Worm (Caenorhabditis elegans) whole organism, young adult: ENCODE data around the gene nhr-183.
A peak's percentile ranks its signal among the peaks of the same experiment; 100 is the strongest.

Experiments used
- F23B12.7 ChIP-seq: sonication (generic microtip); optimal IDR thresholded peaks from 2 replicates; lab custom pipeline; 2017; ENCODE audit warnings: missing genetic modification characterization, mild to moderate bottlenecking, missing compliant biosample characterization, antibody characterized with exemption, moderate library complexity; ENCODE audit not compliant: insufficient read depth
- F52B5.7 ChIP-seq: sonication (generic microtip); optimal IDR thresholded peaks from 2 replicates; lab custom pipeline; 2016; ENCODE audit warnings: mild to moderate bottlenecking, missing genetic modification characterization, missing compliant biosample characterization
- F55B11.4 ChIP-seq: sonication (generic microtip); optimal IDR thresholded peaks from 2 replicates; lab custom pipeline; 2016; ENCODE audit warnings: missing compliant biosample characterization, missing genetic modification characterization, borderline replicate concordance; ENCODE audit not compliant: insufficient read depth
- F57A8.1 ChIP-seq: fragments of 200-800 bp; sonication (Bioruptor generic); optimal IDR thresholded peaks from 2 replicates; lab custom pipeline; 2018; ENCODE audit warnings: mild to moderate bottlenecking, missing genetic modification characterization, moderate library complexity, missing compliant biosample characterization
- Y53F4B.3 ChIP-seq: fragments of 200-800 bp; sonication (Bioruptor generic); IDR thresholded peaks from 2 replicates; pipeline ENCODE4 v1.3.6; 2022; ENCODE audit warnings: missing genetic modification reagents, missing genetic modification characterization, missing compliant biosample characterization
- Y79H2A.3 ChIP-seq: fragments of 200-800 bp; sonication (Bioruptor generic); conservative IDR thresholded peaks from 2 replicates; pipeline ENCODE4 v1.3.6; 2022; ENCODE audit warnings: missing genetic modification reagents, missing genetic modification characterization, missing compliant biosample characterization
- aptf-3 ChIP-seq: fragments of 200-800 bp; sonication (Bioruptor generic); IDR thresholded peaks from 2 replicates; pipeline ENCODE4 v1.3.6; 2022; ENCODE audit warnings: missing genetic modification characterization, missing compliant biosample characterization
- atf-7 ChIP-seq: sonication (generic microtip); optimal IDR thresholded peaks from 2 replicates; lab custom pipeline; 2017; ENCODE audit warnings: mild to moderate bottlenecking, missing genetic modification characterization, missing compliant biosample characterization
- attf-3 ChIP-seq: fragments of 200-800 bp; sonication (Bioruptor generic); conservative IDR thresholded peaks from 2 replicates; pipeline ENCODE4 v1.3.6; 2022; ENCODE audit warnings: missing genetic modification reagents, missing genetic modification characterization, missing compliant biosample characterization
- attf-5 ChIP-seq: fragments of 200-800 bp; sonication (Bioruptor generic); optimal IDR thresholded peaks from 2 replicates; lab custom pipeline; 2018; ENCODE audit warnings: mild to moderate bottlenecking, missing genetic modification characterization, missing compliant biosample characterization
- cebp-1 ChIP-seq, 2 experiments: fragments of 200-800 bp in 1 of 2; sonication (Bioruptor generic) in 1 of 2; sonication (generic microtip) in 1 of 2; IDR thresholded peaks in 1 of 2; optimal IDR thresholded peaks in 1 of 2; 2 replicates each; pipeline versions ENCODE4 v1.3.6 to Lab custom; 2017 to 2022; ENCODE audit warnings: missing compliant biosample characterization in 2 of 2, missing genetic modification characterization in 2 of 2, mild to moderate bottlenecking in 1 of 2, missing genetic modification reagents in 1 of 2, moderate library complexity in 1 of 2
- ceh-40 ChIP-seq: fragments of 200-800 bp; sonication (Bioruptor generic); IDR thresholded peaks from 2 replicates; pipeline ENCODE4 v1.3.6; 2022; ENCODE audit warnings: missing genetic modification characterization, missing compliant biosample characterization
- dox-1 ChIP-seq: fragments of 200-800 bp; sonication (Bioruptor generic); IDR thresholded peaks from 2 replicates; pipeline ENCODE4 v1.3.6; 2022; ENCODE audit warnings: missing genetic modification reagents, missing genetic modification characterization, missing compliant biosample characterization
- him-1 ChIP-seq: sonication (generic microtip); optimal IDR thresholded peaks from 2 replicates; lab custom pipeline; 2016; ENCODE audit warnings: missing genotype, missing genetic modification reagents, missing genetic modification characterization, missing compliant biosample characterization
- hmg-1.2 ChIP-seq: fragments of 200-800 bp; sonication (Bioruptor generic); IDR thresholded peaks from 2 replicates; pipeline ENCODE4 v1.3.6; 2022; ENCODE audit warnings: missing genetic modification reagents, missing genetic modification characterization, missing compliant biosample characterization
- hrde-1 ChIP-seq: sonication (generic microtip); optimal IDR thresholded peaks from 2 replicates; lab custom pipeline; 2016; ENCODE audit warnings: missing genetic modification characterization, mild to moderate bottlenecking, missing compliant biosample characterization, moderate library complexity, missing genotype, missing genetic modification reagents, borderline replicate concordance
- let-607 ChIP-seq, 2 experiments: fragments of 200-800 bp in 1 of 2; sonication (Bioruptor generic) in 1 of 2; sonication (generic microtip) in 1 of 2; optimal IDR thresholded peaks; 2 replicates each; lab custom pipeline; 2016 to 2018; ENCODE audit warnings: mild to moderate bottlenecking in 2 of 2, missing compliant biosample characterization in 2 of 2, missing genetic modification characterization in 2 of 2, moderate library complexity in 2 of 2, missing genotype in 1 of 2
- lin-40 ChIP-seq: sonication (generic microtip); optimal IDR thresholded peaks from 2 replicates; lab custom pipeline; 2016; ENCODE audit warnings: missing genetic modification characterization, mild to moderate bottlenecking, missing compliant biosample characterization, missing genotype, missing genetic modification reagents
- lir-1 ChIP-seq: fragments of 200-800 bp; sonication (Bioruptor generic); conservative IDR thresholded peaks from 2 replicates; pipeline ENCODE4 v1.3.6; 2022; ENCODE audit warnings: missing genetic modification reagents, missing genetic modification characterization, missing compliant biosample characterization
- mcd-1 ChIP-seq: fragments of 200-800 bp; sonication (Bioruptor generic); IDR thresholded peaks from 2 replicates; pipeline ENCODE4 v1.3.6; 2022; ENCODE audit warnings: missing genetic modification reagents, missing genetic modification characterization, missing compliant biosample characterization
- mel-28 ChIP-seq: sonication (generic microtip); optimal IDR thresholded peaks from 2 replicates; lab custom pipeline; 2016; ENCODE audit warnings: borderline replicate concordance, mild to moderate bottlenecking, missing genetic modification characterization, missing compliant biosample characterization
- mxl-1 ChIP-seq: sonication (generic microtip); optimal IDR thresholded peaks from 2 replicates; lab custom pipeline; 2016; ENCODE audit warnings: missing genetic modification characterization, missing compliant biosample characterization
- nfyb-1 ChIP-seq: fragments of 200-800 bp; sonication (Bioruptor generic); IDR thresholded peaks from 2 replicates; pipeline ENCODE4 v1.3.6; 2022; ENCODE audit warnings: missing genetic modification reagents, missing genetic modification characterization, missing compliant biosample characterization
- nhr-27 ChIP-seq: fragments of 200-800 bp; sonication (Bioruptor generic); optimal IDR thresholded peaks from 2 replicates; lab custom pipeline; 2018; ENCODE audit warnings: mild to moderate bottlenecking, missing genetic modification characterization, moderate library complexity, missing compliant biosample characterization
- nhr-80 ChIP-seq: sonication (generic microtip); optimal IDR thresholded peaks from 2 replicates; lab custom pipeline; 2016; ENCODE audit warnings: missing genetic modification characterization, missing compliant biosample characterization
- tbp1 ChIP-seq: fragments of 200-800 bp; sonication (Bioruptor generic); optimal IDR thresholded peaks from 2 replicates; lab custom pipeline; 2018; ENCODE audit warnings: mild to moderate bottlenecking, missing genetic modification characterization, missing compliant biosample characterization
- tbx-9 ChIP-seq: sonication (generic microtip); optimal IDR thresholded peaks from 2 replicates; lab custom pipeline; 2016; ENCODE audit warnings: borderline replicate concordance, missing genetic modification characterization, inconsistent platforms, missing compliant biosample characterization
- tlf-1 ChIP-seq: fragments of 200-800 bp; sonication (Bioruptor generic); optimal IDR thresholded peaks from 2 replicates; lab custom pipeline; 2018; ENCODE audit warnings: mild to moderate bottlenecking, missing genetic modification characterization, missing compliant biosample characterization
- unc-62 ChIP-seq: fragments of 150-350 bp; optimal IDR thresholded peaks from 2 replicates; lab custom pipeline; 2014; ENCODE audit warnings: missing biosample characterization, missing genetic modification reagents, missing genetic modification characterization
- xnd-1 ChIP-seq: sonication (generic microtip); optimal IDR thresholded peaks from 2 replicates; lab custom pipeline; 2016; ENCODE audit warnings: missing genotype, missing genetic modification reagents, missing genetic modification characterization, missing compliant biosample characterization
- zfh-2 ChIP-seq: fragments of 200-800 bp; sonication (Bioruptor generic); conservative IDR thresholded peaks from 2 replicates; pipeline ENCODE4 v1.3.6; 2022; ENCODE audit warnings: missing genetic modification reagents, missing genetic modification characterization, missing compliant biosample characterization
- ztf-18 ChIP-seq: sonication (generic microtip); optimal IDR thresholded peaks from 2 replicates; lab custom pipeline; 2016; ENCODE audit warnings: missing genotype, mild to moderate bottlenecking, missing genetic modification characterization, missing compliant biosample characterization
- ztf-3 ChIP-seq: fragments of 200-800 bp; sonication (Bioruptor generic); optimal IDR thresholded peaks from 2 replicates; lab custom pipeline; 2018; ENCODE audit warnings: mild to moderate bottlenecking, missing genetic modification characterization, missing compliant biosample characterization

The nhr-183 gene

ce11 chrV:2260660-2261059 is 3.8 kb downstream of the nhr-183 start, which contains the start of gene F41B5.12:
TSS of gene F41B5.12 (plus strand) at chrV:2260960.
- TF ChIP-seq mxl-1 (tag; lab: Kevin White, UChicago) (no peak), let-607 (tag; optimal IDR thresholded peaks at IDR 0.05; lab: Kevin White, UChicago) (no peak)

DNA sequence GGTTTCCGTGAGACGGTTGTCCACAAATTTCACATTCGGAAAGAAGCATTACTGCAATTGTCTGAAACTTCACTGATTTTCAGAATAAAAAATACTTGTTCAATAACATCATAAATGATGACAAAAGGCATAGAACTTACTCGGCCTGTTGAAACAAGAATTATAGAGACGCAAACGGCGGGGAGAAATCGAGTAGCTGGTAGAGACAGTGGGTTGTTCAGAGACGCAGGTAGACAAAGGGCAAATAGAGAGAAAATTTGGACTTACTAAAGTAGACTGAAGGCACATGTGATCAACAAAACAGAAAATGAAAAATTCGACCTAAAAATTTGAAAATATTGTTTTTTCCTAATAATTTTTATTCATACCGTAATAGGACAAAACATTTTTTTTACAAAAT is 4.7 kb downstream of the nhr-183 start, which contains the start of gene nhr-182:
Gene nhr-182, minus strand, starts transcription at position 178 of the 400 bp plus-strand sequence.
- TF ChIP-seq nhr-80 (tag; lab: Kevin White, UChicago): peak; percentile 14
- TF ChIP-seq tbp1: no peak
- TF ChIP-seq attf-5 (GFP tag; lab: Kevin White, UChicago): peak; percentile 2
- TF ChIP-seq hmg-1.2 (GFP tag; lab: Robert Waterston, UW): peak; percentile 76; the same call in 1 of the 2 replicates
- no peak for TF ChIP-seq cebp-1 (GFP tag; IDR thresholded peaks at IDR 0.05; lab: Robert Waterston, UW)
- peak; percentile 3 for TF ChIP-seq cebp-1 (tag; optimal IDR thresholded peaks at IDR 0.05; lab: Kevin White, UChicago)

DNA sequence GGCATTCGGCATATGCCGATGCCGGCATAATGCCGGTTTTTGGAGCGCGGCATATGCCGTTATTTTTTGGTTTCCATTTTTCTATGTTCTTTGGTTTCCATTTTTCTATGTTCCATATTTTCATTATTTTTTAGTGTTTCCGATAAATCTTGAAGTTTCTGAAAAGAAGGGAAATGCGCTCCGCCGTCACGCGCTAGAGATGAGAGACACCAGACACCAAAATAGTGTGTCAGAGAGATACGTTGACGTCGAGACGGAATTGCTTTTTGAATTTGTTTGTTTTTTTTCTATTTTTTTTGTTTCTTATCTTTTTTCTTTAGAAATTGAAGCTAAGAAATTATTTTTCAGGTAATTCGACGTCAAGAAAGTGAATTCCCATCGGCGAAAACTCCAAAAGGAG is 9.2 kb downstream of the nhr-183 start, which contains the start of gene F41B5.1:
Gene F41B5.1, plus strand, starts transcription at position 343 of the 400 bp plus-strand sequence.
- TF ChIP-seq hmg-1.2 (GFP tag; lab: Robert Waterston, UW) (peak; percentile 85), mcd-1 (GFP tag; lab: Robert Waterston, UW) (0 out of 2 replicates have a peak, but pooled peaks have one; percentile 10)
- TF ChIP-seq, all 124 proteins: peak for 2; not testable (repeated sequence) for 122

ce11 chrV:2254553-2255124 is 9.8 kb downstream of the nhr-183 start, which contains the start of gene str-253:
TSS of gene str-253 (minus strand) at chrV:2254603.
- peak; percentile 68 for TF ChIP-seq zfh-2 (GFP tag; lab: Robert Waterston, UW)
- no peak for TF ChIP-seq cebp-1 (GFP tag; IDR thresholded peaks at IDR 0.05; lab: Robert Waterston, UW)
- peak; percentile 35 for TF ChIP-seq cebp-1 (tag; optimal IDR thresholded peaks at IDR 0.05; lab: Kevin White, UChicago)
- no peak for TF ChIP-seq aptf-3 (GFP tag; lab: Robert Waterston, UW)

- peak; percentile 31 for TF ChIP-seq nhr-80 (tag; lab: Kevin White, UChicago)
- no peak for TF ChIP-seq tbx-9 (tag; lab: Kevin White, UChicago)
Measured at ce11 chrV:2251774-2252173, 12.7 kb downstream of the nhr-183 start.

DNA sequence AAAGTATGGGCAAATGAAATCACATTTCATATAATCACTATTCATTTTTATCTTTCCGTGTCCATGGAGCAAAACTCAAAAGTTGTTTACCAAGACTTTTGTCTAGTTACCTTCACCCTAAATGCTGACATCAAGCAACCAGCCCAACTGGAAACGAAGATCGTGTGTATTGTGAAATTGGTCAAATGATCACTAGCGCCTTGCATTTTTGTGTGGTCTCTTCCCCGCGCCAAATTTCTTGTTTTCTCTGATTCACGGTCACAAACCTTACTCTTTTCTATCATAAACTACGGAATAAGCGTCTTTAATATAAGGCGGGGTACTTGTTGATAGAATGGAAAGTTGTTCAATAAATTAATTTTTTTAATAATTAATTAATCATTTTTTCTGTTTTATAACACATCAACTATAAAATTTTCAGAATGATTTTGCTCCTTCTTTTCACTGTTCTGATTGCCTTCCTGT is 14.3 kb downstream of the nhr-183 start, which contains the start of gene cyp-33C7:
Gene cyp-33C7, plus strand, starts transcription at position 415 of the 465 bp plus-strand sequence.
- TF ChIP-seq ztf-18 (no peak), cebp-1 (GFP tag; IDR thresholded peaks at IDR 0.05; lab: Robert Waterston, UW) (peak; percentile 95), cebp-1 (tag; optimal IDR thresholded peaks at IDR 0.05; lab: Kevin White, UChicago) (peak; percentile 96), nfyb-1 (GFP tag; lab: Robert Waterston, UW) (no peak), hrde-1 (tag; lab: Kevin White, UChicago) (no peak), Y53F4B.3 (GFP tag; lab: Robert Waterston, UW) (no peak), mel-28 (tag; lab: Kevin White, UChicago) (no peak), lin-40 (no peak), dox-1 (0 out of 2 replicates have a peak, but pooled peaks have one; percentile 46), xnd-1 (tag; lab: Kevin White, UChicago) (no peak), F55B11.4 (tag; lab: Kevin White, UChicago) (no peak), tbp1 (no peak), atf-7 (tag; lab: Kevin White, UChicago) (no peak), Y79H2A.3 (GFP tag; lab: Robert Waterston, UW) (no peak), ztf-3 (GFP tag; lab: Kevin White, UChicago) (no peak), F23B12.7 (tag; lab: Kevin White, UChicago) (peak; percentile 9), lir-1 (no peak), F57A8.1 (GFP tag; lab: Kevin White, UChicago) (no peak), unc-62 (peak; percentile 28), attf-5 (GFP tag; lab: Kevin White, UChicago) (peak; percentile 56), him-1 (tag; lab: Kevin White, UChicago) (no peak), attf-3 (GFP tag; lab: Robert Waterston, UW) (no peak), ceh-40 (GFP tag; lab: Robert Waterston, UW) (no peak), let-607 (tag; optimal IDR thresholded peaks at IDR 0.05; lab: Kevin White, UChicago) (no peak), F52B5.7 (no peak), mcd-1 (GFP tag; lab: Robert Waterston, UW) (0 out of 2 replicates have a peak, but pooled peaks have one; percentile 11), nhr-27 (tag; lab: Kevin White, UChicago) (no peak), tlf-1 (no peak), zfh-2 (GFP tag; lab: Robert Waterston, UW) (no peak)
